Fruit fly (Drosophila melanogaster): Measurements from ENCODE around the gene CG14232.

dm6 chrX:19684048-19684447 lies 20.0 kb downstream of the CG14232 start:
- TF ChIP-seq Rel (GFP tag; optimal IDR thresholded peaks at IDR 0.05), result no peak
- no peak for TF ChIP-seq Rel (tag; optimal IDR thresholded peaks at IDR 0.05)
- no peak for TF ChIP-seq Myc (optimal IDR thresholded peaks at IDR 0.05)
- TF ChIP-seq psq (GFP tag; optimal IDR thresholded peaks at IDR 0.05), result no peak
- TF ChIP-seq HLH106 (tag; optimal IDR thresholded peaks at IDR 0.05), result no peak
- TF ChIP-seq sv (GFP tag; optimal IDR thresholded peaks at IDR 0.05), result no peak
- no peak for TF ChIP-seq dsf (GFP tag; optimal IDR thresholded peaks at IDR 0.05; ENCODE audit: borderline replicate concordance)
- TF ChIP-seq sage (GFP tag; optimal IDR thresholded peaks at IDR 0.05), result no peak
- no peak for TF ChIP-seq Vsx2 (GFP tag; optimal IDR thresholded peaks at IDR 0.05; ENCODE audit: partially characterized antibody)
- TF ChIP-seq tai (GFP tag; optimal IDR thresholded peaks at IDR 0.05), result no peak
- TF ChIP-seq lola (GFP tag; optimal IDR thresholded peaks at IDR 0.05), result no peak
- no peak for TF ChIP-seq woc (GFP tag; optimal IDR thresholded peaks at IDR 0.05)

Data from whole organism, wandering third instar larva.